Worm (Caenorhabditis elegans) whole organism, L2 larva: ENCODE data around the gene F35G2.3.

ENCODE experiments used
- R02D3.7 ChIP-seq: fragments of 150-350 bp; optimal IDR thresholded peaks from 2 replicates; lab custom pipeline; 2014; ENCODE audit warnings: missing biosample characterization, missing genetic modification characterization
- egl-27 ChIP-seq: sonication (generic microtip); optimal IDR thresholded peaks from 3 replicates; lab custom pipeline; 2017; ENCODE audit warnings: missing biosample characterization, missing genetic modification reagents, missing genetic modification characterization
- nhr-237 ChIP-seq: fragments of 150-350 bp; optimal IDR thresholded peaks from 2 replicates; lab custom pipeline; 2014; ENCODE audit warnings: missing biosample characterization, missing genetic modification characterization
- ztf-11 ChIP-seq: sonication (generic microtip); optimal IDR thresholded peaks from 2 replicates; lab custom pipeline; 2017; ENCODE audit warnings: missing biosample characterization, missing genetic modification characterization

DNA sequence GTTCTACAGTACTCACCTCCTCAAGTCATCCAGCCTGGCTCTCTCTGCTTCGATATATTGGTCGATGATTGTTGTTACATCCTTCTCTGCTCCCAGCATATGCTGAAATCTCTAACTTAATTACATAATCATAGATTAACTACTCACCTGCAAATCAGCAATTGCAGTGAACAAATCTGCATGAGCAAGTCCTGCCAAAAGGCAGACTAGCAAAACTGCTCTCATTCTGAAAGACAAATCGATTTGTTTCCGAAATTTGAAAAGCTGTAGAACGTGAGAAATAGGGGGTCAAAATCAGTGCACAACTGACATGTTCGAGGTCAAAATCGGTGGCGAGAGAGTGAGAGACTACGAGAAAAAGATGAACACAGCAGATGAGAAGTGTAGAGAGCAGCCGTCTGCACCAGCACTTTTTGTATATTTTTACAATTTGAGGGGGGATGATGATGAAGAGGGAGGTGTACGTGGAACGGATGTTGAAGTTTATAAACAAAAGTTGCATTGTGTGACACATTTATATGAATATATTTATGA lies 6.4 kb downstream of the F35G2.3 start, which contains the start of gene phy-2:
- no peak for TF ChIP-seq ztf-11 (tag; lab: Kevin White, UChicago)
- TF ChIP-seq egl-27 (tag; lab: Kevin White, UChicago), result no peak
- no peak for TF ChIP-seq nhr-237 (tag; lab: Kevin White, UChicago)
- no peak for TF ChIP-seq R02D3.7 (tag; lab: Kevin White, UChicago)
